Fruit fly (Drosophila melanogaster) whole organism, prepupa: ENCODE measurements around the gene Tnpo.

ENCODE experiments used
- CG11294 ChIP-seq: fragments of 200-800 bp; sonication (Bioruptor generic); IDR thresholded peaks from 2 replicates; pipeline ENCODE4 v1.3.6; 2022; ENCODE audit warnings: missing biosample characterization, missing genetic modification characterization
- CG11762 ChIP-seq: fragments of 200-800 bp; sonication (Bioruptor generic); optimal IDR thresholded peaks from 3 replicates; lab custom pipeline; 2016; ENCODE audit warnings: missing biosample characterization, missing genetic modification characterization; ENCODE audit not compliant: insufficient read depth
- CG3919 ChIP-seq: fragments of 200-800 bp; sonication (Bioruptor generic); optimal IDR thresholded peaks from 3 replicates; lab custom pipeline; 2016; ENCODE audit warnings: missing biosample characterization, missing genetic modification characterization
- CG6163 ChIP-seq: fragments of 200-800 bp; sonication (Bioruptor generic); IDR thresholded peaks from 3 replicates; pipeline ENCODE4 v1.3.6; 2022; ENCODE audit warnings: missing biosample characterization, missing genetic modification characterization
- CG6792 ChIP-seq: fragments of 200-800 bp; sonication (Bioruptor generic); optimal IDR thresholded peaks from 3 replicates; lab custom pipeline; 2016; ENCODE audit warnings: missing biosample characterization, missing genetic modification characterization
- CG8119 ChIP-seq: fragments of 200-800 bp; sonication (Bioruptor generic); IDR thresholded peaks from 3 replicates; pipeline ENCODE4 v1.3.6; 2022; ENCODE audit warnings: missing biosample characterization, missing genetic modification characterization
- Eip78C ChIP-seq: fragments of 200-800 bp; sonication (Bioruptor generic); peaks from one replicate; lab custom pipeline; 2016; ENCODE audit warnings: missing biosample characterization, missing genetic modification characterization
- Gug ChIP-seq: fragments of 200-800 bp; sonication (Bioruptor generic); IDR thresholded peaks from 2 replicates; pipeline ENCODE4 v1.3.6; 2022; ENCODE audit warnings: missing biosample characterization, missing genetic modification characterization
- cyc ChIP-seq: fragments of 200-800 bp; sonication (Bioruptor generic); optimal IDR thresholded peaks from 3 replicates; lab custom pipeline; 2016; ENCODE audit warnings: missing biosample characterization, missing genetic modification characterization
- lz ChIP-seq: fragments of 200-800 bp; sonication (Bioruptor generic); optimal IDR thresholded peaks from 3 replicates; lab custom pipeline; 2016; ENCODE audit warnings: missing biosample characterization, missing genetic modification characterization
- net ChIP-seq: fragments of 200-800 bp; sonication (Bioruptor generic); optimal IDR thresholded peaks from 3 replicates; lab custom pipeline; 2016; ENCODE audit warnings: missing biosample characterization, missing genetic modification characterization
- salr ChIP-seq, 2 experiments: fragments of 200-800 bp; sonication (Bioruptor generic); optimal IDR thresholded peaks; 3 replicates each; lab custom pipeline; 2016 to 2018; ENCODE audit warnings: missing biosample characterization in 2 of 2, missing genetic modification characterization in 2 of 2, mild to moderate bottlenecking in 1 of 2
- spab ChIP-seq: fragments of 200-800 bp; sonication (Bioruptor generic); optimal IDR thresholded peaks from 2 replicates; lab custom pipeline; 2017; ENCODE audit warnings: missing biosample characterization, mild to moderate bottlenecking, missing genetic modification characterization, missing genetic modification reagents
- svp ChIP-seq: fragments of 200-800 bp; sonication (Bioruptor generic); peaks from one replicate; lab custom pipeline; 2016; ENCODE audit warnings: missing biosample characterization, missing genetic modification characterization

DNA sequence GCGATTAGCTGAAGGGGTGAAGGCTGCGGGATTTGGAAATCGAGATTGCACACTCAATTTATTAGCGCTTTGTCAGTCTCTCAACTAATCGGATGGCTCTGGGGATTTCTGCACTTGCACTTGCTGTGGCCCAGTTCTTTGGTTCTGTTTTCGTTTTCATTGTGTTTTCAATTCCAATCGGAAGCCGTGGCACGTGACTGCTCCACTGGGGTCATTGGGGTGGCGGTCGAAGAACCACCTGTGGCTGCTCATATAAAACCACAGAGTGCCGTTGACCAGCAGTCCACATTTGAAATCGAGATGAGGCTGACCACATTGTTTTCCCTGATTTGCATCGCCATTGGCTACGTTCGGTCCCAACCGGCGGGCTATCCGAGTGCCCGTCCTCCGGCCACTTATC lies 32.8 kb upstream of the Tnpo start, which contains the start of gene Cpr65Az:
- TF ChIP-seq Gug (GFP tag; lab: Robert Waterston, UW) (no peak), net (GFP tag; lab: Kevin White, UChicago) (no peak), svp (GFP tag; lab: Kevin White, UChicago) (no peak), CG6792 (GFP tag; lab: Kevin White, UChicago) (no peak), CG6163 (GFP tag; lab: Robert Waterston, UW) (no peak), spab (GFP tag; lab: Kevin White, UChicago) (no peak), cyc (GFP tag; lab: Kevin White, UChicago) (no peak), CG11762 (GFP tag; lab: Kevin White, UChicago) (no peak), lz (no peak), CG8119 (GFP tag; lab: Robert Waterston, UW) (no peak), CG11294 (GFP tag; lab: Robert Waterston, UW) (no peak), CG3919 (GFP tag; lab: Kevin White, UChicago) (no peak), Eip78C (GFP tag; lab: Kevin White, UChicago) (no peak), salr (GFP tag; optimal IDR thresholded peaks at IDR 0.05; lab: Kevin White, UChicago) (no peak)
